Worm (Caenorhabditis elegans) whole organism, young adult: Measurements from ENCODE around the gene Y41C4A.32.

ENCODE experiments used
- B0035.1 ChIP-seq: sonication (generic microtip); optimal IDR thresholded peaks from 2 replicates; lab custom pipeline; 2016; ENCODE audit warnings: missing genetic modification characterization, mild to moderate bottlenecking, missing compliant biosample characterization, missing genotype, missing genetic modification reagents
- B0261.1 ChIP-seq: sonication (generic microtip); optimal IDR thresholded peaks from 2 replicates; lab custom pipeline; 2016; ENCODE audit warnings: mild to moderate bottlenecking, missing genetic modification characterization, moderate library complexity, missing compliant biosample characterization
- F10E7.11 ChIP-seq: sonication (generic microtip); optimal IDR thresholded peaks from 2 replicates; lab custom pipeline; 2017; ENCODE audit warnings: mild to moderate bottlenecking, missing genetic modification characterization, moderate library complexity, missing compliant biosample characterization
- F22D6.2 ChIP-seq: sonication (generic microtip); optimal IDR thresholded peaks from 2 replicates; lab custom pipeline; 2016; ENCODE audit warnings: mild to moderate bottlenecking, missing genetic modification characterization, missing compliant biosample characterization
- F57C9.4 ChIP-seq: sonication (generic microtip); optimal IDR thresholded peaks from 2 replicates; lab custom pipeline; 2017; ENCODE audit warnings: mild to moderate bottlenecking, missing genetic modification characterization, missing compliant biosample characterization
- K11D2.4 ChIP-seq: fragments of 200-800 bp; sonication (Bioruptor generic); IDR thresholded peaks from 2 replicates; pipeline ENCODE4 v1.3.6; 2022; ENCODE audit warnings: missing genetic modification reagents, missing genetic modification characterization, missing compliant biosample characterization
- Y53F4B.3 ChIP-seq: fragments of 200-800 bp; sonication (Bioruptor generic); IDR thresholded peaks from 2 replicates; pipeline ENCODE4 v1.3.6; 2022; ENCODE audit warnings: missing genetic modification reagents, missing genetic modification characterization, missing compliant biosample characterization
- Y53G8AR.9 ChIP-seq: fragments of 200-800 bp; sonication (Bioruptor generic); conservative IDR thresholded peaks from 2 replicates; pipeline ENCODE4 v1.3.6; 2022; ENCODE audit warnings: missing genetic modification reagents, missing genetic modification characterization, missing compliant biosample characterization
- Y56A3A.18 ChIP-seq: fragments of 200-800 bp; sonication (Bioruptor generic); IDR thresholded peaks from 2 replicates; pipeline ENCODE4 v1.3.6; 2022; ENCODE audit warnings: missing genetic modification reagents, missing genetic modification characterization, missing compliant biosample characterization
- Y67H2A.10 ChIP-seq: fragments of 200-800 bp; sonication (Bioruptor generic); conservative IDR thresholded peaks from 2 replicates; pipeline ENCODE4 v1.3.6; 2022; ENCODE audit warnings: missing genetic modification reagents, missing genetic modification characterization, missing compliant biosample characterization
- Y79H2A.3 ChIP-seq: fragments of 200-800 bp; sonication (Bioruptor generic); conservative IDR thresholded peaks from 2 replicates; pipeline ENCODE4 v1.3.6; 2022; ENCODE audit warnings: missing genetic modification reagents, missing genetic modification characterization, missing compliant biosample characterization
- aptf-2 ChIP-seq: fragments of 200-800 bp; sonication (Bioruptor generic); conservative IDR thresholded peaks from 2 replicates; pipeline ENCODE4 v1.3.6; 2022; ENCODE audit warnings: missing genetic modification reagents, missing genetic modification characterization, missing compliant biosample characterization
- atf-7 ChIP-seq: sonication (generic microtip); optimal IDR thresholded peaks from 2 replicates; lab custom pipeline; 2017; ENCODE audit warnings: mild to moderate bottlenecking, missing genetic modification characterization, missing compliant biosample characterization
- bed-1 ChIP-seq: fragments of 200-800 bp; sonication (Bioruptor generic); IDR thresholded peaks from 2 replicates; pipeline ENCODE4 v1.3.6; 2022; ENCODE audit warnings: missing genetic modification reagents, missing genetic modification characterization, missing compliant biosample characterization
- ceh-79 ChIP-seq: sonication (generic microtip); optimal IDR thresholded peaks from 2 replicates; lab custom pipeline; 2017; ENCODE audit warnings: mild to moderate bottlenecking, missing genetic modification characterization, missing compliant biosample characterization
- dox-1 ChIP-seq: fragments of 200-800 bp; sonication (Bioruptor generic); IDR thresholded peaks from 2 replicates; pipeline ENCODE4 v1.3.6; 2022; ENCODE audit warnings: missing genetic modification reagents, missing genetic modification characterization, missing compliant biosample characterization
- dpff-1 ChIP-seq: sonication (generic microtip); optimal IDR thresholded peaks from 2 replicates; lab custom pipeline; 2017; ENCODE audit warnings: mild to moderate bottlenecking, missing genetic modification characterization, missing compliant biosample characterization
- efl-1 ChIP-seq: fragments of 150-350 bp; optimal IDR thresholded peaks from 2 replicates; lab custom pipeline; 2014; ENCODE audit warnings: missing biosample characterization, missing genetic modification reagents, missing genetic modification characterization
- egrh-3 ChIP-seq: fragments of 200-800 bp; sonication (Bioruptor generic); IDR thresholded peaks from 2 replicates; pipeline ENCODE4 v1.3.6; 2022; ENCODE audit warnings: missing genetic modification reagents, missing genetic modification characterization, missing compliant biosample characterization
- ekl-4 ChIP-seq: fragments of 200-800 bp; sonication (Bioruptor generic); IDR thresholded peaks from 2 replicates; pipeline ENCODE4 v1.3.6; 2022; ENCODE audit warnings: missing genetic modification reagents, missing genetic modification characterization, missing compliant biosample characterization
- ets-4 ChIP-seq: fragments of 200-800 bp; sonication (Bioruptor generic); optimal IDR thresholded peaks from 2 replicates; lab custom pipeline; 2018; ENCODE audit warnings: mild to moderate bottlenecking, missing genetic modification characterization, missing compliant biosample characterization
- fkh-3 ChIP-seq: sonication (generic microtip); optimal IDR thresholded peaks from 2 replicates; lab custom pipeline; 2016; ENCODE audit warnings: mild to moderate bottlenecking, missing genetic modification characterization, missing compliant biosample characterization
- gei-17 ChIP-seq: fragments of 200-800 bp; sonication (Bioruptor generic); optimal IDR thresholded peaks from 2 replicates; lab custom pipeline; 2018; ENCODE audit warnings: mild to moderate bottlenecking, missing genetic modification characterization, missing compliant biosample characterization
- him-1 ChIP-seq: sonication (generic microtip); optimal IDR thresholded peaks from 2 replicates; lab custom pipeline; 2016; ENCODE audit warnings: missing genotype, missing genetic modification reagents, missing genetic modification characterization, missing compliant biosample characterization
- hmg-20 ChIP-seq: fragments of 200-800 bp; sonication (Bioruptor generic); IDR thresholded peaks from 2 replicates; pipeline ENCODE4 v1.3.6; 2022; ENCODE audit warnings: missing genetic modification reagents, missing genetic modification characterization, missing compliant biosample characterization
- hsf-1 ChIP-seq: fragments of 200-800 bp; sonication (Bioruptor generic); IDR thresholded peaks from 2 replicates; pipeline ENCODE4 v1.3.6; 2022; ENCODE audit warnings: missing genetic modification reagents, missing genetic modification characterization, missing compliant biosample characterization
- let-526 ChIP-seq: fragments of 200-800 bp; sonication (Bioruptor generic); IDR thresholded peaks from 2 replicates; pipeline ENCODE4 v1.3.6; 2022; ENCODE audit warnings: missing genetic modification reagents, missing genetic modification characterization, missing compliant biosample characterization
- let-607 ChIP-seq, 2 experiments: fragments of 200-800 bp in 1 of 2; sonication (Bioruptor generic) in 1 of 2; sonication (generic microtip) in 1 of 2; optimal IDR thresholded peaks; 2 replicates each; lab custom pipeline; 2016 to 2018; ENCODE audit warnings: mild to moderate bottlenecking in 2 of 2, missing compliant biosample characterization in 2 of 2, missing genetic modification characterization in 2 of 2, moderate library complexity in 2 of 2, missing genotype in 1 of 2
- lin-26 ChIP-seq: fragments of 200-800 bp; sonication (Bioruptor generic); IDR thresholded peaks from 2 replicates; pipeline ENCODE4 v1.3.6; 2022; ENCODE audit warnings: missing genetic modification reagents, missing genetic modification characterization, missing compliant biosample characterization
- lin-40 ChIP-seq: sonication (generic microtip); optimal IDR thresholded peaks from 2 replicates; lab custom pipeline; 2016; ENCODE audit warnings: missing genetic modification characterization, mild to moderate bottlenecking, missing compliant biosample characterization, missing genotype, missing genetic modification reagents
- lin-54 ChIP-seq: fragments of 200-800 bp; sonication (Bioruptor generic); optimal IDR thresholded peaks from 2 replicates; lab custom pipeline; 2018; ENCODE audit warnings: mild to moderate bottlenecking, missing genetic modification characterization, missing compliant biosample characterization
- lir-1 ChIP-seq: fragments of 200-800 bp; sonication (Bioruptor generic); conservative IDR thresholded peaks from 2 replicates; pipeline ENCODE4 v1.3.6; 2022; ENCODE audit warnings: missing genetic modification reagents, missing genetic modification characterization, missing compliant biosample characterization
- madf-10 ChIP-seq: sonication (generic microtip); optimal IDR thresholded peaks from 2 replicates; lab custom pipeline; 2016; ENCODE audit warnings: mild to moderate bottlenecking, missing genetic modification characterization, missing compliant biosample characterization
- madf-3 ChIP-seq: fragments of 200-800 bp; sonication (Bioruptor generic); IDR thresholded peaks from 2 replicates; pipeline ENCODE4 v1.3.6; 2022; ENCODE audit warnings: missing genetic modification reagents, missing genetic modification characterization, missing compliant biosample characterization
- nhr-80 ChIP-seq: sonication (generic microtip); optimal IDR thresholded peaks from 2 replicates; lab custom pipeline; 2016; ENCODE audit warnings: missing genetic modification characterization, missing compliant biosample characterization
- nhr-90 ChIP-seq: sonication (generic microtip); optimal IDR thresholded peaks from 2 replicates; lab custom pipeline; 2016; ENCODE audit warnings: missing genotype, mild to moderate bottlenecking, missing genetic modification characterization, missing compliant biosample characterization
- pbrm-1 ChIP-seq: fragments of 200-800 bp; sonication (Bioruptor generic); IDR thresholded peaks from 2 replicates; pipeline ENCODE4 v1.3.6; 2022; ENCODE audit warnings: missing genetic modification reagents, missing genetic modification characterization, missing compliant biosample characterization
- rcor-1 ChIP-seq: fragments of 200-800 bp; sonication (Bioruptor generic); IDR thresholded peaks from 2 replicates; pipeline ENCODE4 v1.3.6; 2022; ENCODE audit warnings: missing genetic modification reagents, missing genetic modification characterization, missing compliant biosample characterization
- rpc-1 ChIP-seq, 2 experiments: fragments of 150-350 bp in 1 of 2; sonication (generic microtip) in 1 of 2; optimal IDR thresholded peaks; 2 replicates each; lab custom pipeline; 2014 to 2018; ENCODE audit warnings: missing biosample characterization in 1 of 2, missing genetic modification characterization in 1 of 2, missing genetic modification reagents in 1 of 2, missing genotype in 1 of 2
- sdz-38 ChIP-seq: sonication (generic microtip); optimal IDR thresholded peaks from 2 replicates; lab custom pipeline; 2016; ENCODE audit warnings: missing genotype, missing genetic modification characterization, missing compliant biosample characterization
- snpc-4 ChIP-seq, 5 experiments: fragments of 150-350 bp in 1 of 5; sonication (generic microtip) in 4 of 5; optimal IDR thresholded peaks; 2 replicates each; lab custom pipeline; 2014 to 2018; ENCODE audit warnings: missing genetic modification characterization in 5 of 5, missing biosample characterization in 3 of 5, antibody characterized with exemption in 2 of 5, mild to moderate bottlenecking in 2 of 5, missing compliant biosample characterization in 2 of 5, missing genotype in 2 of 5, moderate library complexity in 2 of 5, missing genetic modification reagents in 1 of 5
- somi-1 ChIP-seq: fragments of 200-800 bp; sonication (Bioruptor generic); optimal IDR thresholded peaks from 2 replicates; lab custom pipeline; 2018; ENCODE audit warnings: mild to moderate bottlenecking, missing genetic modification characterization, missing compliant biosample characterization
- sptf-2 ChIP-seq: fragments of 200-800 bp; sonication (Bioruptor generic); optimal IDR thresholded peaks from 2 replicates; lab custom pipeline; 2018; ENCODE audit warnings: mild to moderate bottlenecking, missing genetic modification characterization, missing compliant biosample characterization
- tlf-1 ChIP-seq: fragments of 200-800 bp; sonication (Bioruptor generic); optimal IDR thresholded peaks from 2 replicates; lab custom pipeline; 2018; ENCODE audit warnings: mild to moderate bottlenecking, missing genetic modification characterization, missing compliant biosample characterization
- unc-130 ChIP-seq: sonication (generic microtip); optimal IDR thresholded peaks from 2 replicates; lab custom pipeline; 2016; ENCODE audit warnings: missing genetic modification reagents, missing genetic modification characterization, missing compliant biosample characterization
- xnd-1 ChIP-seq: sonication (generic microtip); optimal IDR thresholded peaks from 2 replicates; lab custom pipeline; 2016; ENCODE audit warnings: missing genotype, missing genetic modification reagents, missing genetic modification characterization, missing compliant biosample characterization
- zfh-2 ChIP-seq: fragments of 200-800 bp; sonication (Bioruptor generic); conservative IDR thresholded peaks from 2 replicates; pipeline ENCODE4 v1.3.6; 2022; ENCODE audit warnings: missing genetic modification reagents, missing genetic modification characterization, missing compliant biosample characterization
- ztf-25 ChIP-seq: fragments of 200-800 bp; sonication (Bioruptor generic); IDR thresholded peaks from 2 replicates; pipeline ENCODE4 v1.3.6; 2022; ENCODE audit warnings: missing genetic modification reagents, missing genetic modification characterization, missing compliant biosample characterization

Y41C4A.32 gene

ce11 chrIII:11694506-11694947 is 27.0 kb upstream of the Y41C4A.32 start (continued):
- TF ChIP-seq efl-1 = no peak
- TF ChIP-seq lin-54 (GFP tag; lab: Kevin White, UChicago) = no peak
- no peak for TF ChIP-seq rcor-1
- TF ChIP-seq let-607 (tag; optimal IDR thresholded peaks at IDR 0.05; lab: Kevin White, UChicago) = no peak
- TF ChIP-seq Y67H2A.10 (GFP tag; lab: Robert Waterston, UW) = no peak
- TF ChIP-seq unc-130 (GFP tag; lab: Kevin White, UChicago) = no peak
- TF ChIP-seq let-526 (GFP tag; lab: Robert Waterston, UW) = peak; percentile 58; the same call in 1 of the 2 replicates
- TF ChIP-seq tlf-1 = no peak
- TF ChIP-seq Y56A3A.18 = no peak
- no peak for TF ChIP-seq sdz-38 (tag; lab: Kevin White, UChicago)
- TF ChIP-seq aptf-2 = no peak
- no peak for TF ChIP-seq egrh-3
- TF ChIP-seq madf-10 (tag; lab: Kevin White, UChicago) = no peak
- TF ChIP-seq gei-17 (GFP tag; lab: Kevin White, UChicago) = peak; percentile 60
- TF ChIP-seq rpc-1 (optimal IDR thresholded peaks at IDR 0.05; lab: Kevin White, UChicago) = no peak
- no peak for TF ChIP-seq rpc-1 (tag; optimal IDR thresholded peaks at IDR 0.05; lab: Kevin White, UChicago)
- no peak for TF ChIP-seq Y79H2A.3 (GFP tag; lab: Robert Waterston, UW)
- no peak for TF ChIP-seq F10E7.11 (tag; lab: Kevin White, UChicago)
- TF ChIP-seq K11D2.4 (GFP tag; lab: Robert Waterston, UW) = peak; percentile 45; the same call in 1 of the 2 replicates
- no peak for TF ChIP-seq fkh-3 (tag; lab: Kevin White, UChicago)
- TF ChIP-seq dox-1 (GFP tag; lab: Robert Waterston, UW) = no peak; the same call in 1 of the 2 replicates
- no peak for TF ChIP-seq nhr-90
- TF ChIP-seq nhr-80 (tag; lab: Kevin White, UChicago) = no peak
- TF ChIP-seq hsf-1 (GFP tag; lab: Robert Waterston, UW) = 0 out of 2 replicates have a peak, but pooled peaks have one; percentile 19
- no peak for TF ChIP-seq somi-1
- TF ChIP-seq snpc-4 (GFP tag; optimal IDR thresholded peaks at IDR 0.05; lab: Kevin White, UChicago) = no peak
- no peak for TF ChIP-seq snpc-4 (tag; optimal IDR thresholded peaks at IDR 0.05; lab: Kevin White, UChicago)
- TF ChIP-seq lin-40 = no peak
- TF ChIP-seq madf-3 (GFP tag; lab: Robert Waterston, UW) = no peak
- no peak for TF ChIP-seq B0261.1
- TF ChIP-seq ekl-4 = no peak
- TF ChIP-seq dpff-1 (tag; lab: Kevin White, UChicago) = peak; percentile 80
- TF ChIP-seq hmg-20 = 0 out of 2 replicates have a peak, but pooled peaks have one; percentile 21
- 0 out of 2 replicates have a peak, but pooled peaks have one; percentile 56 for TF ChIP-seq lin-26 (GFP tag; lab: Robert Waterston, UW)
- TF ChIP-seq ztf-25 = no peak
- TF ChIP-seq ets-4 = no peak
- TF ChIP-seq ceh-79 = no peak
- no peak for TF ChIP-seq F22D6.2 (tag; lab: Kevin White, UChicago)
- no peak for TF ChIP-seq Y53G8AR.9 (GFP tag; lab: Robert Waterston, UW)
- TF ChIP-seq bed-1 (GFP tag; lab: Robert Waterston, UW) = no peak
- TF ChIP-seq sptf-2 (GFP tag; lab: Kevin White, UChicago) = no peak
- peak; percentile 46; the same call in 1 of the 2 replicates for TF ChIP-seq pbrm-1 (GFP tag; lab: Robert Waterston, UW)
- peak; percentile 16 for TF ChIP-seq F57C9.4 (tag; lab: Kevin White, UChicago)
- TF ChIP-seq xnd-1 (tag; lab: Kevin White, UChicago) = no peak
- TF ChIP-seq B0035.1 (tag; lab: Kevin White, UChicago) = no peak
- no peak for TF ChIP-seq Y53F4B.3 (GFP tag; lab: Robert Waterston, UW)
- no peak for TF ChIP-seq atf-7 (tag; lab: Kevin White, UChicago)
- TF ChIP-seq him-1 (tag; lab: Kevin White, UChicago) = no peak
- TF ChIP-seq lir-1 (GFP tag; lab: Robert Waterston, UW) = no peak
- no peak for TF ChIP-seq zfh-2
